Fruit fly (Drosophila melanogaster): ENCODE data around the gene CG32987.

DNA sequence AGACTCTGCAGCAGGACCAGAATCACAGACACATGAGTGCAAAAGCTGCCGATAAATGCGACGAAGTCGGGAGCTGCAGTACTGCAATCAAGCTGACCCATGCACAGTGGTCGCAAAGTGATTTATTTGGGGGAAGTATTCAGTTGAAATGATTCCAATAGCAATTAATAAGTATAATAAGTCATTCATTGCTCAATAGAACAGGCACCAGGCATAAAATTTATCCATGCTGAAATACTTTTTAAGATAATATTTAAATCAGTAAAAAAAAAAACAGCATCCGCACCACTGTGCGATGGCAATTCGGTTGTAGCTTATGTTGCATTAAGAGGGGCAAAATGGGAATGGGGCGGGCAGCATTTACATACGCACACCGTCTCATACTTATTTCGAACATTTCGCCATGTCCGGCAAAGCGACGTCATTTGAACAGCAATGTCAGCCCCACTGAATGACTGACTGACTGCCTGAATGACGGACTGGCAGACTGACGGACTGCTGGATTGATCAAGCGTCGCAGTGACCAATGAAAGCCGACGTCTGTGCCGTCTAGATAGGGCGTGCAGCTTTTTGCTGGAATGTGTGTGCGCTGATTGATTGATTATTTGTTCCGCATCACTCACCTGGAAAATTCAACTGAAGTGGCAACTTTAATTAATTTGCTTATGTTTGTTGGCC lies 28.7 kb upstream of the CG32987 start:
- TF ChIP-seq fd96Ca (GFP tag; IDR thresholded peaks at IDR 0.05) (peak; percentile 58; the same call in 1 of the 3 replicates), CG17806 (tag; optimal IDR thresholded peaks at IDR 0.05) (peak; percentile 33), CG32121 (GFP tag; IDR thresholded peaks at IDR 0.05) (no peak), CG4496 (GFP tag; IDR thresholded peaks at IDR 0.05) (no peak), D1 (tag; optimal IDR thresholded peaks at IDR 0.05) (no peak), Pif1B (GFP tag; optimal IDR thresholded peaks at IDR 0.05) (peak; percentile 89), CG34367 (tag; optimal IDR thresholded peaks at IDR 0.05) (peak; percentile 50), CG14655 (GFP tag; optimal IDR thresholded peaks at IDR 0.05) (peak; percentile 42), CG8159 (tag; optimal IDR thresholded peaks at IDR 0.05) (peak; percentile 57), Pif1A (GFP tag; optimal IDR thresholded peaks at IDR 0.05) (peak; percentile 52), CG15710 (tag; optimal IDR thresholded peaks at IDR 0.05) (peak; percentile 67), gl (tag; optimal IDR thresholded peaks at IDR 0.05) (no peak), Snoo (tag; optimal IDR thresholded peaks at IDR 0.05) (peak; percentile 57)
